Worm (Caenorhabditis elegans): Measurements from ENCODE around the gene H12C20.7.

The H12C20.7 gene

ce11 chrV:11521448-11521847 is 51.3 kb downstream of the H12C20.7 start, which contains the start of gene pafo-1 (continued):
- TF ChIP-seq him-1 (tag; optimal IDR thresholded peaks at IDR 0.05) (peak; percentile 56), Y53F4B.3 (GFP tag; IDR thresholded peaks at IDR 0.05) (no peak), F57A8.1 (GFP tag; optimal IDR thresholded peaks at IDR 0.05) (no peak), egl-44 (GFP tag; IDR thresholded peaks at IDR 0.05) (no peak), ztf-3 (GFP tag; optimal IDR thresholded peaks at IDR 0.05) (no peak), ztf-26 (tag; optimal IDR thresholded peaks at IDR 0.05) (peak; percentile 69), snpc-1.1 (tag; optimal IDR thresholded peaks at IDR 0.05; ENCODE audit: insufficient read depth) (peak; percentile 47), madf-3 (GFP tag; IDR thresholded peaks at IDR 0.05) (peak; percentile 76; the same call in 1 of the 2 replicates), let-526 (GFP tag; IDR thresholded peaks at IDR 0.05) (peak; percentile 64; the same call in 1 of the 2 replicates), nhr-80 (tag; optimal IDR thresholded peaks at IDR 0.05) (peak; percentile 27), madf-8 (GFP tag; conservative IDR thresholded peaks at IDR 0.05) (peak; percentile 61), nhr-27 (tag; optimal IDR thresholded peaks at IDR 0.05) (no peak), madf-10 (tag; optimal IDR thresholded peaks at IDR 0.05) (no peak), K12H6.12 (tag; optimal IDR thresholded peaks at IDR 0.05) (peak; percentile 42), hsf-1 (GFP tag; IDR thresholded peaks at IDR 0.05) (no peak), lag-1 (GFP tag; IDR thresholded peaks at IDR 0.05) (no peak), nfya-2 (GFP tag; IDR thresholded peaks at IDR 0.05) (no peak), cebp-2 (GFP tag; IDR thresholded peaks at IDR 0.05) (no peak), K11D2.4 (GFP tag; IDR thresholded peaks at IDR 0.05) (peak; percentile 84), rec-8 (tag; optimal IDR thresholded peaks at IDR 0.05) (no peak), hlh-26 (GFP tag; conservative IDR thresholded peaks at IDR 0.05) (no peak), mel-28 (tag; optimal IDR thresholded peaks at IDR 0.05; ENCODE audit: borderline replicate concordance) (no peak)
